Worm (Caenorhabditis elegans) whole organism, midembryonic: Measurements from ENCODE around the gene nhr-43.

Source experiments
- T22C8.4 ChIP-seq: fragments of 200-800 bp; sonication (Bioruptor generic); IDR thresholded peaks from 2 replicates; pipeline ENCODE4 v1.3.6; 2022; ENCODE audit warnings: missing genetic modification characterization, missing compliant biosample characterization
- cog-1 ChIP-seq: sonication (generic microtip); optimal IDR thresholded peaks from 2 replicates; lab custom pipeline; 2016; ENCODE audit warnings: missing genetic modification characterization, missing compliant biosample characterization
- flt-1 ChIP-seq: fragments of 200-800 bp; sonication (Bioruptor generic); IDR thresholded peaks from 2 replicates; pipeline ENCODE4 v1.3.6; 2022; ENCODE audit warnings: missing genetic modification characterization, missing compliant biosample characterization
- klf-2 ChIP-seq: fragments of 200-800 bp; sonication (Bioruptor generic); conservative IDR thresholded peaks from 2 replicates; pipeline ENCODE4 v1.3.6; 2022; ENCODE audit warnings: missing genetic modification reagents, missing genetic modification characterization, missing compliant biosample characterization
- med-1 ChIP-seq: sonication (generic microtip); optimal IDR thresholded peaks from 2 replicates; lab custom pipeline; 2017; ENCODE audit warnings: missing genetic modification characterization, mild to moderate bottlenecking, missing compliant biosample characterization, antibody characterized with exemption, missing genetic modification reagents; ENCODE audit not compliant: insufficient read depth
- ref-1 ChIP-seq: fragments of 200-800 bp; sonication (Bioruptor generic); conservative IDR thresholded peaks from 2 replicates; pipeline ENCODE4 v1.3.6; 2022; ENCODE audit warnings: missing genetic modification reagents, missing genetic modification characterization, missing compliant biosample characterization
- tab-1 ChIP-seq: fragments of 200-800 bp; sonication (Bioruptor generic); IDR thresholded peaks from 2 replicates; pipeline ENCODE4 v1.3.6; 2022; ENCODE audit warnings: missing genetic modification characterization, missing compliant biosample characterization
- ztf-23 ChIP-seq: fragments of 200-800 bp; sonication (Bioruptor generic); IDR thresholded peaks from 2 replicates; pipeline ENCODE4 v1.3.6; 2022; ENCODE audit warnings: missing genetic modification reagents, missing genetic modification characterization, missing compliant biosample characterization
- ztf-29 ChIP-seq: fragments of 200-800 bp; sonication (Bioruptor generic); IDR thresholded peaks from 2 replicates; pipeline ENCODE4 v1.3.6; 2022; ENCODE audit warnings: missing genetic modification reagents, missing genetic modification characterization, missing compliant biosample characterization

Gene nhr-43

ce11 chrIV:11949717-11950116 is 50.3 kb downstream of the nhr-43 start, which contains the start of gene hdl-1:
Gene hdl-1 (minus strand): TSS chrIV:11949817.
- no peak for TF ChIP-seq ref-1
- no peak for TF ChIP-seq tab-1 (GFP tag; lab: Robert Waterston, UW)
- TF ChIP-seq flt-1 (GFP tag; lab: Robert Waterston, UW): no peak
- TF ChIP-seq T22C8.4 (GFP tag; lab: Robert Waterston, UW): no peak
- TF ChIP-seq med-1 (GFP tag; lab: Kevin White, UChicago): no peak
- no peak for TF ChIP-seq ztf-29 (GFP tag; lab: Robert Waterston, UW)
- TF ChIP-seq cog-1 (tag; lab: Kevin White, UChicago): no peak
- no peak for TF ChIP-seq ztf-23 (GFP tag; lab: Robert Waterston, UW)
- TF ChIP-seq klf-2 (GFP tag; lab: Robert Waterston, UW): no peak

- TF ChIP-seq ztf-23 (GFP tag; lab: Robert Waterston, UW) (no peak), flt-1 (GFP tag; lab: Robert Waterston, UW) (no peak), T22C8.4 (GFP tag; lab: Robert Waterston, UW) (no peak), cog-1 (tag; lab: Kevin White, UChicago) (no peak), klf-2 (GFP tag; lab: Robert Waterston, UW) (no peak), ztf-29 (GFP tag; lab: Robert Waterston, UW) (no peak), tab-1 (GFP tag; lab: Robert Waterston, UW) (no peak)
These were observed 50.9 kb downstream of the nhr-43 start, which contains the start of gene tbx-36 for ce11 chrIV:11950270-11950669. Gene tbx-36 (plus strand): TSS chrIV:11950570.
